Worm (Caenorhabditis elegans) whole organism, dauer: Measurements from ENCODE around the gene C53D6.8.

Experiments used
- unc-62 ChIP-seq: sonication (generic microtip); optimal IDR thresholded peaks from 2 replicates; lab custom pipeline; 2017; ENCODE audit warnings: missing biosample characterization, missing genetic modification reagents, missing genetic modification characterization

Gene C53D6.8

DNA sequence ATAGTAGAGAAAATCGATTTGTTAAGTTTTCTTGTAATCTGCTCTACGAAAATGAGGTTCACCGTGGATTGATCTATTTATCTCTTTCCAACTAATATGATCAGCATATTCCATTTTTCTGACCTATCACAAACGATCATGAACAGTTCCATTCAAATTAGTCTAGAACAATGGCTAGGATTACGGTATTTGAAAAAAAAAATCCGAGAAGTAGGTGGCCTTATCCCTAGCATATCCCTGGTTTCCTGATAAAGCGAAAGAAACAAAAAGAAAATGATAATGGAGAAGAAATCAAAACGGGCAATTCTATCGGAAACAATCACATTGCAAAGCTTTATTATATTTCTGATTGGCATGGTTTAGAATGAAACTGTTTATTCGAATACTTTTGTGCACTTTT lies 9.8 kb downstream of the C53D6.8 start, which contains the start of gene mltn-12:
Gene mltn-12, plus strand, starts transcription at position 301 of the 400 bp plus-strand sequence.
- TF ChIP-seq unc-62 (GFP tag; lab: Kevin White, UChicago), result no peak

DNA sequence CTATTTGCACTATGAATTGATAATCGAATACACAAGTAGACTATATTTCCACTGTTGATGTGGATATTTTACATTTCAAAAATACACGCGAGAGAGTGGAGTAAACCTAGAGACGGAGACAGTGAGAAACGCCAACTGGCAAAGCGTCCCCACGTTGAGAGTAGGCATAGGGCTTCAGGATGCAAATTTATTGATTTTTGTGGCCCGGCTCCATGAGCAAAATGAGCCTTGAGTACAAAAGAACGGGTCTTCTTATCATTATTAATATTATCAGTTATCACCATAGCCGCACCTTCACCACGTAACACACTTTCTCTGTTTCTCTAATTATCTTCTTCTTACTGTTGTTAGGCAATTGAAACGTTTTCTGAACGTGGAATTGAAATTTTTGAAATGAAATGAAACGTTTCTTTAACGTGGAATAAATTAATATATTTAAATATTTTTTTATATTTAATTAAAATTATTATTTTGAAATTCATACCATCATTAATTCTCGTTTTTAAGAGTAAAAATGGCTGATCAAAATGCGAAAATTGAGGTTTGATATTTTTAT lies 15.7 kb downstream of the C53D6.8 start, which contains the start of gene bre-1:
Gene bre-1, plus strand, starts transcription at position 506 of the 556 bp plus-strand sequence.
- TF ChIP-seq unc-62 (GFP tag; lab: Kevin White, UChicago), result no peak

ce11 chrIV:8984566-8984965 lies 18.0 kb downstream of the C53D6.8 start, which contains the start of gene nstp-1:
nstp-1 (plus strand) TSS chrIV:8984866.
- TF ChIP-seq unc-62 (GFP tag; lab: Kevin White, UChicago), result no peak

- no peak for TF ChIP-seq unc-62 (GFP tag; lab: Kevin White, UChicago)
Observed at ce11 chrIV:8979695-8980094, 22.8 kb downstream of the C53D6.8 start, which contains the start of gene col-119. col-119 (minus strand) TSS chrIV:8979795.

- TF ChIP-seq unc-62 (GFP tag; lab: Kevin White, UChicago), result no peak
Observed at ce11 chrIV:8979062-8979612, 23.4 kb downstream of the C53D6.8 start.

DNA sequence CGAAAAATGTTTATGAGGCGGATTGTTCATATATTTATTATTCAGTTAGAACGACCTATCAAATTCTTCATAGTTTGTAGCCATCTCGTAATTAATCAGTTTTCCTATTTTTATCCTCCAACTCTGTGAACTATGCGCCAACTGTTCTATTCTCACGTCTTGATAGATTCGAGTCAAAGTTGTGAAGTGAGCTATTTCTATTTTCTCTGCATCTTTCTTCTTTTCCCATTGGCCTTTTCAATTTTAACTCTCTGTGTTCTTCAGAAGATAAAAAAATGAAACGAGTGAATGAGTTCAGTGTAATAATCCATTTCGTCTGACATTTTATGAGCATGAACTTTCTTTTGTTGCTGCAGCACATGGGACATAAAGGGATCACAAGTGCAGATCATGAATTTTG lies 24.5 kb downstream of the C53D6.8 start:
- TF ChIP-seq unc-62 (GFP tag; lab: Kevin White, UChicago), result no peak

DNA sequence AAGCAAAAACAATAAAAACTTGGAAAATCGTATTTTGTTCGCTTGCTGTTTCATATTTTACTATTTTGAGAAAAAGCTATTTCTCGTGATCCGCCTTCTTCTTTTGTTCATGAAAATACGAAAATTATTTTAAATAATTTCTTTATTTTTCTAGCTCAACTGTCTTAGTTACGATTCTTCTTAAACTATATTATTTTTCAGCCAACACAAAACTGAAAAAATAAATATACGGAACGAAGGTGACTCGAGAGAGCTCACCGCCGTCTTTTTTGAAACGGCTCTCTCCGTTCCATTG lies 27.3 kb downstream of the C53D6.8 start, which contains the start of gene pdzd-8:
Gene pdzd-8, plus strand, starts transcription at position 196 of the 295 bp plus-strand sequence.
- no peak for TF ChIP-seq unc-62 (GFP tag; lab: Kevin White, UChicago)

DNA sequence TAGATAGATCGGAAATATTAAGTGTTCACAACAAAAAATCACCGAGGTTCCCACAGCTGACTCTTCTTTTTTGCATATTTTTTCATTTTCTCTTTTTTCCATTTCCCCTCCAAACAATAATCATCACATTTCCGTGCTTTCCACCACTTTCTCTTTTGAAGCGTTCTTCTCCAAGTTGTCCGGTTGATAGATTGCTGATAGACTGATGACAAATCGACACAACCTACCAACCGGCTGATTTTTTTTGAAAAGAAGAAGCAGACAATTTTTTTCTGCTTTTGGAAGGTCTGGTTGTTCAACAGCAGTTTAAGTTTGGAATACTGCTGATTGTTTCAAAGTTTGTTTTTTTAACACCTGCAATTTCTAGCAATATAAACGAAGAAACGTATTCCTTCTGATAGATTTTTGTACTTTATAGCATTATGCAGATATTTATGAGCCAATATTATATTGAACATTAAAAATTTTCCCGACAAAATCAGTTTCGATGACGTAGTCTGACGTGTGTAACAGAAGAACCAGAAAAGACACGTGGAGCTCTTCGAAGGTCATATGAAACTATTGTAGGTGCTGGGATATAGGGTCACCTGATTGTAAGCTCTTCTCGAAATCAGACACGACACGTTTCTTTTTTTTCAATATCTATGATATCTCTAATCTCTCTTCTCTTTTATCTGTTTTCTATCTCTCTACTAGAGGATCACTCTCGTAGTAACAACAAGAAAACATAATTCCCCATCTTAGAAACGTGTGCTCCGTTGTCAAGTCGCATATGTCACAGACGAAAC lies 27.8 kb downstream of the C53D6.8 start:
- TF ChIP-seq unc-62 (GFP tag; lab: Kevin White, UChicago), result no peak

- no peak for TF ChIP-seq unc-62 (GFP tag; lab: Kevin White, UChicago)
Observed at ce11 chrIV:8973249-8973958, 29.1 kb downstream of the C53D6.8 start, which contains the start of gene C53B4.3. C53B4.3 (minus strand) TSS chrIV:8973712.

ce11 chrIV:8967990-8968389 lies 34.5 kb downstream of the C53D6.8 start, which contains the start of gene suex-2:
suex-2 (plus strand) TSS chrIV:8968290.
- no peak for TF ChIP-seq unc-62 (GFP tag; lab: Kevin White, UChicago)

- no peak for TF ChIP-seq unc-62 (GFP tag; lab: Kevin White, UChicago)
Observed at ce11 chrIV:8965883-8966282, 36.7 kb downstream of the C53D6.8 start, which contains the start of gene C53B4.2. C53B4.2 (plus strand) TSS chrIV:8966183.

DNA sequence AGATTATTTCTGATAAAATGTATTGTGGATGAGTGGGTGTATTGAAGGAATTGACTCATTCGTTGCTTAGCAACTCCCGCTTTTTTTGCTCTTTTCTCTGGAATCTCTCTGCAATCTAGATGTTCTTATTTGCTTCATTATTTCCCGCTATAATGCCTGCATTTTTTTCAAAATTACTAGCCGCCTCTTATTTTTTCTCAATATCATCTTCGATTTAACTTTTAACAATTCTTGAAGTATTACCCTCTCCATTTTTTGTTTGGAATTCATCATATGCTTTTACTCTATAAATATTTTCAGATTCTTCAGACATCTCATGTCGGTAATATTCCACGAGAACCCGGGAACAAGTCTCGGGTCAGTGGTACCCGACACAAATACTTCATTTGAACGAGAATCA lies 46.3 kb downstream of the C53D6.8 start, which contains the start of gene tpra-1:
Gene tpra-1, plus strand, starts transcription at position 301 of the 400 bp plus-strand sequence.
- no peak for TF ChIP-seq unc-62 (GFP tag; lab: Kevin White, UChicago)

DNA sequence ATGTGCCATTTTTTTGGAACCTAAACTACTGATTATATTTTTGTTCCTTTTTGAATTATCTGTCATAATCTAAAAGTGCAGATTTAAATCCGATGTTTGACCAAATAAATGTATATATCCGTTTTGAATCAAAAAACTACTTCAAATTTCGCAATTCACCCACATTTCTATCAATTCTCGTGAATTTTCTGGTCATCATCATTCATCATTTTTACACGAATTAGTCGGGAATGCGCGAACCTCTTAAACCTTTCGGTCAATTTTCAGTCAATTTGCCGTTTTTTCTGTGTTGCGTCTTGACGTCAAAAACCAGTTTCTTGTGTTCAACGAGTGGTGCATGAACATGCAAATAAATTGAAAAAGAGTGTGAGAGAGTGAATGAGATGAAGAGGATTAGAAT lies 48.4 kb downstream of the C53D6.8 start:
- no peak for TF ChIP-seq unc-62 (GFP tag; lab: Kevin White, UChicago)

DNA sequence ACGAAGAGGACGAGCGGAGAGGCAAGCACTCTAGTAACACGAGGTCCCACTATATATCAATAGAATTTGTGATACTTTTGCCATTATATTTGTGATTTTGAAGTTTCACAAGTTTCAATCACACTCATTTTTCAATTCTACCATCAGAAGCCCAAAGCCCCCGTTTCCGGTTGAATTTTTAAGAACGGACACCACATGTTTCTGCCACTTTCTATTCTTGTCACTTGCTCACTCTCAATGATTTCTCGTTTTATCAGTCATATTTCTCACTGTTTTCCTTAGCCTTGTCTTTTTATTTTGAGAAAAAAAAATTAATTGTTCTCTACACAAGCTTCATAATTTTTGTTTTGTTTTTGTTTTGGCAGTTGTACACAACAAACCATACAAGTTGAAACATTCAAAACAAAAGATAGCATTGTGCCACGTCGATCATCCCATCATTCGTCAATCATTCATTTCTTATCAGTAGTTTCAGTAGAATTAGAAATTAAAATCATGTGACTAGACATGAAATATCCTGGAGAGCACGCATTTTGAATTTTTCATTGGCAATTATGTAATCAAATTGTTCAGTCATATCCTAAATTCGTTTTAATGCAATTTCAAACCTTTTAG lies 50.5 kb downstream of the C53D6.8 start:
- TF ChIP-seq unc-62 (GFP tag; lab: Kevin White, UChicago), result no peak
